Fruit fly (Drosophila melanogaster): Measurements from ENCODE around the gene Tgs1.

dm6 chr3R:18302749-18303148 lies 47.4 kb downstream of the Tgs1 start, which contains the start of gene CG7126:
- no peak for TF ChIP-seq rn (GFP tag; IDR thresholded peaks at IDR 0.05)
- no peak for TF ChIP-seq CG8301 (tag; optimal IDR thresholded peaks at IDR 0.05)
- TF ChIP-seq CG13204 (GFP tag; optimal IDR thresholded peaks at IDR 0.05) = no peak
- TF ChIP-seq CG10348 (GFP tag; IDR thresholded peaks at IDR 0.05) = no peak

All from whole organism, pupa.